Worm (Caenorhabditis elegans) whole organism, late embryonic: Measurements from ENCODE around the gene zipt-9.

ENCODE experiments used
- C38D4.7 ChIP-seq: fragments of 200-800 bp; sonication (Bioruptor generic); optimal IDR thresholded peaks from 2 replicates; lab custom pipeline; 2018; ENCODE audit warnings: mild to moderate bottlenecking, missing genetic modification characterization, moderate library complexity, missing compliant biosample characterization
- ahr-1 ChIP-seq: sonication (generic microtip); optimal IDR thresholded peaks from 2 replicates; lab custom pipeline; 2016; ENCODE audit warnings: missing genetic modification characterization, missing compliant biosample characterization
- dmd-4 ChIP-seq: sonication (generic microtip); optimal IDR thresholded peaks from 2 replicates; lab custom pipeline; 2016; ENCODE audit warnings: borderline replicate concordance, missing genetic modification characterization, missing compliant biosample characterization
- hlh-15 ChIP-seq: sonication (generic microtip); optimal IDR thresholded peaks from 2 replicates; lab custom pipeline; 2016; ENCODE audit warnings: missing genetic modification characterization, missing compliant biosample characterization
- nfya-1 ChIP-seq: sonication (generic microtip); optimal IDR thresholded peaks from 2 replicates; lab custom pipeline; 2017; ENCODE audit warnings: missing genetic modification characterization, mild to moderate bottlenecking, missing compliant biosample characterization, antibody characterized with exemption, moderate library complexity
- nhr-11 ChIP-seq: fragments of 150-350 bp; optimal IDR thresholded peaks from 2 replicates; lab custom pipeline; 2014; ENCODE audit warnings: missing biosample characterization, missing genetic modification characterization
- pha-2 ChIP-seq: sonication (generic microtip); optimal IDR thresholded peaks from 2 replicates; lab custom pipeline; 2017; ENCODE audit warnings: mild to moderate bottlenecking, missing genetic modification characterization, missing compliant biosample characterization
- pqm-1 ChIP-seq: sonication (generic microtip); optimal IDR thresholded peaks from 2 replicates; lab custom pipeline; 2016; ENCODE audit warnings: missing genetic modification characterization, missing compliant biosample characterization
- sdc-2 ChIP-seq: sonication (generic microtip); optimal IDR thresholded peaks from 2 replicates; lab custom pipeline; 2016; ENCODE audit warnings: missing genotype, missing genetic modification characterization, missing compliant biosample characterization

DNA sequence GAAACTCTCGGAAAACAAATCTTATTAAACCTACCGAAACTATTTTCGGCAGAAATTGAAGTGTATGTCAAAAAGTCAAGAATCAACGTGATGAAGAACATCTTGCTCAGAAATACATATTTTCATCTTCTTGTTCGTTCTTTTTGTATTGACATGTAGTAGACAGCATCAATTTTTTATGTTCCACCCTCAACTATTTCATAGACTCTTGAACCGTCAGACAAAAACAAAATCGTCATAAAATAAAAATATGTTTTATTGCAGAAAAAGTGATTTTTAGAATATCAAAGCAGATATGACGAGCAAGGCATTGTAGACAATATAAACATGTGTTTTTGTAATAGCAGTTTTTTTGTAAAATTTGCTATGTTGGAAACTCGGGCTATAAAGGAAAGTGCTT is 9.7 kb upstream of the zipt-9 start, which contains the start of gene F35E12.2:
- TF ChIP-seq nhr-11, result no peak
- TF ChIP-seq pha-2 (tag; lab: Kevin White, UChicago), result no peak
- no peak for TF ChIP-seq dmd-4
- TF ChIP-seq sdc-2 (tag; lab: Kevin White, UChicago), result no peak
- no peak for TF ChIP-seq hlh-15 (tag; lab: Kevin White, UChicago)
- no peak for TF ChIP-seq pqm-1 (tag; lab: Kevin White, UChicago)
- no peak for TF ChIP-seq C38D4.7 (GFP tag; lab: Kevin White, UChicago)
- TF ChIP-seq nfya-1, result no peak
- TF ChIP-seq ahr-1 (tag; lab: Kevin White, UChicago), result no peak
